Fruit fly (Drosophila melanogaster): ENCODE results near the gene Hsp83.

- TF ChIP-seq CG8478 (optimal IDR thresholded peaks at IDR 0.05) (no peak), EcR (GFP tag; optimal IDR thresholded peaks at IDR 0.05) (no peak), Dll (optimal IDR thresholded peaks at IDR 0.05) (peak; percentile 18)
Measured at dm6 chr3L:3149060-3149872, 43.5 kb upstream of the Hsp83 start.

Data from whole organism.